Worm (Caenorhabditis elegans): ENCODE results near the gene zipt-3.

DNA sequence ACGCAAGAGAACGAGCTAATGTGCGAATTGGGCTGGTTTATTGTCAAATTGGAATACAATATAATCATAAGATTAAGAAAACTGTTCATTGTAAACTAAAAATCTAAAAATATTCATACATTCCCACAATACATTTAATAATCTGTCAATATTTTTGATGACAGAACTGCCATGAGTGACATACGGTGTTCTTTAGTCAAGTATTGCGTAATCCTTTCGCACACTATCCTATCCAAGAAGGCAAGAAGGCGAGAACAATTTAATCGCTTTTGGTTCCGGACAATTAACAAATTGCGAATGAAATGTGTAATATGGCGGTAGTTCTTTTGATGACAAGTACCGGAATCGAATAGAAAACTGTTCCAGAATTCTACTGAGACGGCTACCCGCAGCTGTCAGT lies 17.0 kb downstream of the zipt-3 start:
- TF ChIP-seq him-1 (tag; optimal IDR thresholded peaks at IDR 0.05): no peak
- no peak for TF ChIP-seq W03F9.2 (tag; optimal IDR thresholded peaks at IDR 0.05)
